Fruit fly (Drosophila melanogaster) whole organism, embryonic: ENCODE results near the gene CG46434.

ENCODE experiments used
- Ada2b ChIP-seq: fragments of 200-800 bp; sonication (Bioruptor generic); IDR thresholded peaks from 2 replicates; pipeline ENCODE4 v1.3.6; 2022; ENCODE audit warnings: missing biosample characterization, missing genetic modification characterization
- B-H2 ChIP-seq: fragments of 200-800 bp; sonication (Bioruptor generic); optimal IDR thresholded peaks from 2 replicates; lab custom pipeline; 2018; ENCODE audit warnings: missing biosample characterization, mild to moderate bottlenecking, missing genetic modification characterization
- CG10209 ChIP-seq: fragments of 200-800 bp; sonication (Bioruptor generic); optimal IDR thresholded peaks from 3 replicates; lab custom pipeline; 2017; ENCODE audit warnings: missing biosample characterization, mild to moderate bottlenecking, missing genetic modification characterization, missing genetic modification reagents
- CG12942 ChIP-seq: fragments of 200-800 bp; sonication (Bioruptor generic); optimal IDR thresholded peaks from 3 replicates; lab custom pipeline; 2016; ENCODE audit warnings: missing biosample characterization, missing genetic modification characterization
- CG13296 ChIP-seq: fragments of 200-800 bp; sonication (Bioruptor generic); optimal IDR thresholded peaks from 3 replicates; lab custom pipeline; 2018; ENCODE audit warnings: missing biosample characterization, mild to moderate bottlenecking, missing genetic modification characterization
- CG15514 ChIP-seq: fragments of 200-800 bp; sonication (Bioruptor generic); optimal IDR thresholded peaks from 3 replicates; lab custom pipeline; 2017; ENCODE audit warnings: missing biosample characterization, missing genetic modification characterization, mild to moderate bottlenecking, moderate library complexity, missing genetic modification reagents
- CG17328 ChIP-seq: fragments of 200-800 bp; sonication (Bioruptor generic); IDR thresholded peaks from 2 replicates; pipeline ENCODE4 v1.3.6; 2022; ENCODE audit warnings: missing biosample characterization, missing genetic modification characterization
- CG17912 ChIP-seq: fragments of 200-800 bp; sonication (Bioruptor generic); optimal IDR thresholded peaks from 2 replicates; lab custom pipeline; 2018; ENCODE audit warnings: missing biosample characterization, mild to moderate bottlenecking, missing genetic modification characterization
- CG18476 ChIP-seq: fragments of 200-800 bp; sonication (Bioruptor generic); optimal IDR thresholded peaks from 2 replicates; lab custom pipeline; 2016; ENCODE audit warnings: missing biosample characterization, mild to moderate bottlenecking, missing genetic modification characterization
- CG18619 ChIP-seq: fragments of 200-800 bp; sonication (Bioruptor generic); optimal IDR thresholded peaks from 3 replicates; lab custom pipeline; 2017; ENCODE audit warnings: missing biosample characterization, mild to moderate bottlenecking, missing genetic modification characterization
- CG32532 ChIP-seq: fragments of 200-800 bp; sonication (Bioruptor generic); IDR thresholded peaks from 2 replicates; pipeline ENCODE4 v1.3.6; 2022; ENCODE audit warnings: missing biosample characterization, missing genetic modification characterization
- CG33213 ChIP-seq: fragments of 200-800 bp; sonication (Bioruptor generic); optimal IDR thresholded peaks from 3 replicates; lab custom pipeline; 2016; ENCODE audit warnings: missing biosample characterization, missing genetic modification characterization
- CG3838 ChIP-seq: fragments of 200-800 bp; sonication (Bioruptor generic); optimal IDR thresholded peaks from 3 replicates; lab custom pipeline; 2016; ENCODE audit warnings: missing biosample characterization, missing genetic modification characterization
- CG43689 ChIP-seq: fragments of 200-800 bp; sonication (Bioruptor generic); IDR thresholded peaks from 2 replicates; pipeline ENCODE4 v1.3.6; 2022; ENCODE audit warnings: missing biosample characterization, missing genetic modification characterization
- CG5180 ChIP-seq: fragments of 200-800 bp; sonication (Bioruptor generic); optimal IDR thresholded peaks from 3 replicates; lab custom pipeline; 2017; ENCODE audit warnings: missing biosample characterization, missing genetic modification characterization, mild to moderate bottlenecking, moderate library complexity, missing genetic modification reagents
- CG7357 ChIP-seq: fragments of 200-800 bp; sonication (Bioruptor generic); IDR thresholded peaks from 3 replicates; pipeline ENCODE4 v1.3.6; 2022; ENCODE audit warnings: missing biosample characterization, missing genetic modification characterization
- CG7987 ChIP-seq: fragments of 200-800 bp; sonication (Bioruptor generic); optimal IDR thresholded peaks from 2 replicates; lab custom pipeline; 2018; ENCODE audit warnings: missing biosample characterization, mild to moderate bottlenecking, missing genetic modification characterization, moderate library complexity
- CG8281 ChIP-seq: fragments of 200-800 bp; sonication (Bioruptor generic); optimal IDR thresholded peaks from 2 replicates; lab custom pipeline; 2018; ENCODE audit warnings: missing biosample characterization, mild to moderate bottlenecking, missing genetic modification characterization, moderate library complexity
- CG8478 ChIP-seq: fragments of >200 bp; optimal IDR thresholded peaks from 2 replicates; lab custom pipeline; 2018
- CG9437 ChIP-seq: fragments of 200-800 bp; sonication (Bioruptor generic); optimal IDR thresholded peaks from 2 replicates; lab custom pipeline; 2018; ENCODE audit warnings: missing biosample characterization, mild to moderate bottlenecking, missing genetic modification characterization
- D ChIP-seq, 2 experiments: fragments of 200-800 bp in 1 of 2; fragments of >200 bp in 1 of 2; sonication (Bioruptor generic) in 1 of 2; optimal IDR thresholded peaks; 2 replicates in 1 of 2; 3 replicates in 1 of 2; lab custom pipeline; 2017; ENCODE audit warnings: mild to moderate bottlenecking in 1 of 2, missing biosample characterization in 1 of 2, missing genetic modification characterization in 1 of 2, missing genetic modification reagents in 1 of 2
- Dip3 ChIP-seq: fragments of 200-800 bp; sonication (Bioruptor generic); optimal IDR thresholded peaks from 3 replicates; lab custom pipeline; 2016; ENCODE audit warnings: missing biosample characterization, missing genetic modification characterization
- E2f2 ChIP-seq: fragments of 200-800 bp; sonication (Bioruptor generic); IDR thresholded peaks from 2 replicates; pipeline ENCODE4 v1.3.6; 2022; ENCODE audit warnings: missing biosample characterization, missing genetic modification characterization
- Fer1 ChIP-seq: fragments of 200-800 bp; sonication (Bioruptor generic); optimal IDR thresholded peaks from 2 replicates; lab custom pipeline; 2017; ENCODE audit warnings: missing biosample characterization, mild to moderate bottlenecking, missing genetic modification characterization
- GATAe ChIP-seq: fragments of 200-800 bp; sonication (Bioruptor generic); conservative IDR thresholded peaks from 2 replicates; pipeline ENCODE4 v1.3.6; 2022; ENCODE audit warnings: missing biosample characterization, missing genetic modification characterization
- HmgD ChIP-seq: fragments of 200-800 bp; sonication (Bioruptor generic); optimal IDR thresholded peaks from 3 replicates; lab custom pipeline; 2016; ENCODE audit warnings: missing biosample characterization, missing genetic modification characterization
- Lpt ChIP-seq: fragments of >200 bp; optimal IDR thresholded peaks from 2 replicates; lab custom pipeline; 2018; ENCODE audit warnings: missing biosample characterization, missing genetic modification characterization
- Six4 ChIP-seq: fragments of 200-800 bp; sonication (Bioruptor generic); optimal IDR thresholded peaks from 2 replicates; lab custom pipeline; 2016; ENCODE audit warnings: missing biosample characterization, missing genetic modification characterization
- TFAM ChIP-seq: fragments of 200-800 bp; sonication (Bioruptor generic); optimal IDR thresholded peaks from 2 replicates; lab custom pipeline; 2017; ENCODE audit warnings: missing biosample characterization, missing genetic modification characterization, inconsistent platforms
- YL-1 ChIP-seq: fragments of 200-800 bp; sonication (Bioruptor generic); optimal IDR thresholded peaks from 3 replicates; lab custom pipeline; 2017; ENCODE audit warnings: missing biosample characterization, mild to moderate bottlenecking, missing genetic modification characterization
- aop ChIP-seq: fragments of 200-800 bp; sonication (Bioruptor generic); IDR thresholded peaks from 2 replicates; pipeline ENCODE4 v1.3.6; 2022; ENCODE audit warnings: missing biosample characterization, missing genetic modification characterization
- ap ChIP-seq: fragments of 200-800 bp; sonication (Bioruptor generic); IDR thresholded peaks from 2 replicates; pipeline ENCODE4 v1.3.6; 2022; ENCODE audit warnings: missing biosample characterization, missing genetic modification characterization
- bab2 ChIP-seq: fragments of 200-800 bp; sonication (Bioruptor generic); optimal IDR thresholded peaks from 2 replicates; lab custom pipeline; 2016; ENCODE audit warnings: missing biosample characterization, missing genetic modification characterization
- chn ChIP-seq: fragments of 200-800 bp; sonication (Bioruptor generic); optimal IDR thresholded peaks from 2 replicates; lab custom pipeline; 2016; ENCODE audit warnings: missing biosample characterization, missing genetic modification characterization
- da ChIP-seq: fragments of 200-800 bp; sonication (Bioruptor generic); optimal IDR thresholded peaks from 2 replicates; lab custom pipeline; 2016; ENCODE audit warnings: missing biosample characterization, missing genetic modification characterization
- danr ChIP-seq: fragments of 200-800 bp; sonication (Bioruptor generic); IDR thresholded peaks from 2 replicates; pipeline ENCODE4 v1.3.6; 2022; ENCODE audit warnings: missing biosample characterization, missing genetic modification characterization
- disco-r ChIP-seq: fragments of 200-800 bp; sonication (Bioruptor generic); optimal IDR thresholded peaks from 2 replicates; lab custom pipeline; 2016; ENCODE audit warnings: missing biosample characterization, missing genetic modification characterization
- gsb-n ChIP-seq: fragments of 200-800 bp; sonication (Bioruptor generic); optimal IDR thresholded peaks from 3 replicates; lab custom pipeline; 2018; ENCODE audit warnings: missing biosample characterization, mild to moderate bottlenecking, missing genetic modification characterization
- hbn ChIP-seq: fragments of 200-800 bp; sonication (Bioruptor generic); IDR thresholded peaks from 2 replicates; pipeline ENCODE4 v1.3.6; 2022; ENCODE audit warnings: missing biosample characterization, missing genetic modification characterization; ENCODE audit not compliant: partially characterized antibody
- kay ChIP-seq: fragments of 200-800 bp; sonication (Bioruptor generic); optimal IDR thresholded peaks from 2 replicates; lab custom pipeline; 2016; ENCODE audit warnings: missing biosample characterization, missing genetic modification characterization
- lab ChIP-seq: fragments of 200-800 bp; sonication (Bioruptor generic); optimal IDR thresholded peaks from 3 replicates; lab custom pipeline; 2017; ENCODE audit warnings: missing biosample characterization, missing genetic modification characterization, mild to moderate bottlenecking, moderate library complexity, missing genetic modification reagents
- mam ChIP-seq: fragments of 200-800 bp; sonication (Bioruptor generic); optimal IDR thresholded peaks from 3 replicates; lab custom pipeline; 2016; ENCODE audit warnings: missing biosample characterization, missing genetic modification characterization
- mirr ChIP-seq: fragments of 200-800 bp; sonication (Bioruptor generic); optimal IDR thresholded peaks from 3 replicates; lab custom pipeline; 2018; ENCODE audit warnings: missing biosample characterization, mild to moderate bottlenecking, missing genetic modification characterization
- pita ChIP-seq: fragments of 200-800 bp; sonication (Bioruptor generic); optimal IDR thresholded peaks from 2 replicates; lab custom pipeline; 2017; ENCODE audit warnings: missing biosample characterization, mild to moderate bottlenecking, missing genetic modification characterization
- rib ChIP-seq: fragments of 200-800 bp; sonication (Bioruptor generic); IDR thresholded peaks from 2 replicates; pipeline ENCODE4 v1.3.6; 2022; ENCODE audit warnings: missing biosample characterization, missing genetic modification characterization
- ro ChIP-seq: fragments of 200-800 bp; sonication (Bioruptor generic); IDR thresholded peaks from 2 replicates; pipeline ENCODE4 v1.3.6; 2022; ENCODE audit warnings: missing biosample characterization, missing genetic modification characterization
- slbo ChIP-seq: fragments of 200-800 bp; sonication (Bioruptor generic); IDR thresholded peaks from 2 replicates; pipeline ENCODE4 v1.3.6; 2022; ENCODE audit warnings: missing biosample characterization, missing genetic modification characterization
- sob ChIP-seq: fragments of 200-800 bp; sonication (Bioruptor generic); IDR thresholded peaks from 2 replicates; pipeline ENCODE4 v1.3.6; 2022; ENCODE audit warnings: missing biosample characterization, missing genetic modification characterization
- ssp ChIP-seq: fragments of 200-800 bp; sonication (Bioruptor generic); IDR thresholded peaks from 2 replicates; pipeline ENCODE4 v1.3.6; 2022; ENCODE audit warnings: missing biosample characterization, missing genetic modification characterization
- tin ChIP-seq: fragments of 200-800 bp; sonication (Bioruptor generic); optimal IDR thresholded peaks from 3 replicates; lab custom pipeline; 2016; ENCODE audit warnings: missing biosample characterization, missing genetic modification characterization
- zfh1 ChIP-seq: fragments of 200-800 bp; sonication (Bioruptor generic); IDR thresholded peaks from 3 replicates; pipeline ENCODE4 v1.3.6; 2022; ENCODE audit warnings: missing biosample characterization, missing genetic modification characterization

CG46434 gene

DNA sequence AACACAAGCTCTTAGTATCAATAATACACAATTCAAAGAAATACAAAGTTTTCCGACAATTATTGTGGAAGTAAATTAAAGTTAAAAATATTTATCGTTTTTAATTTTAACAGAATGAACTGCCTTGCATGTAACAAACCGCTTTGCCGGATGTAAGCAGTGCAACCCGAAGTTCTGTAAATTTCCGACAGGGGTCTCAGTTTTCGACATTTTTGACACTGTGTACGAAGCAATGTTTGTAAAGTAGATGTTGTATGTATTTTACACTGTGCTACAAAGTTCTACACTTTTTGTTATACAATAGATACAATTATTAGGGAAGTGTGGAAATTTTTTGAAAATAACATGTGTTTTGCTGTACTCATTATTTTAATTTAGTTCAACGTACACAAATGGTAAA, 27.5 kb downstream of the CG46434 start (continued):
- TF ChIP-seq Ada2b, result peak; percentile 80; the same call in 1 of the 2 replicates
- peak; percentile 95 for TF ChIP-seq slbo (GFP tag; lab: Robert Waterston, UW)
- TF ChIP-seq CG13296 (GFP tag; lab: Kevin White, UChicago), result peak; percentile 70
- TF ChIP-seq tin (GFP tag; lab: Kevin White, UChicago), result peak; percentile 91
- TF ChIP-seq Lpt (GFP tag; lab: Kevin White, UChicago), result no peak
- TF ChIP-seq Fer1, result no peak
- peak; percentile 88 for TF ChIP-seq bab2 (GFP tag; lab: Kevin White, UChicago)
- peak; percentile 77 for TF ChIP-seq Six4 (GFP tag; lab: Kevin White, UChicago)
- TF ChIP-seq danr, result peak; percentile 80
- TF ChIP-seq D (optimal IDR thresholded peaks at IDR 0.05; lab: Kevin White, UChicago), result no peak
- TF ChIP-seq D (GFP tag; optimal IDR thresholded peaks at IDR 0.05; lab: Kevin White, UChicago), result peak; percentile 73
- peak; percentile 79 for TF ChIP-seq ap (GFP tag; lab: Robert Waterston, UW)
- peak; percentile 73 for TF ChIP-seq CG12942 (GFP tag; lab: Kevin White, UChicago)
- peak; percentile 87 for TF ChIP-seq CG18619 (GFP tag; lab: Kevin White, UChicago)
- TF ChIP-seq zfh1 (GFP tag; lab: Robert Waterston, UW), result peak; percentile 96
- TF ChIP-seq rib (GFP tag; lab: Robert Waterston, UW), result no peak; the same call in 1 of the 2 replicates
- peak; percentile 78 for TF ChIP-seq gsb-n
- TF ChIP-seq GATAe, result peak; percentile 65
- TF ChIP-seq TFAM (GFP tag; lab: Kevin White, UChicago), result peak; percentile 27
- peak; percentile 88 for TF ChIP-seq CG43689 (GFP tag; lab: Robert Waterston, UW)
- TF ChIP-seq chn (GFP tag; lab: Kevin White, UChicago), result peak; percentile 75
- peak; percentile 93 for TF ChIP-seq disco-r (GFP tag; lab: Kevin White, UChicago)
- peak; percentile 86 for TF ChIP-seq CG10209 (GFP tag; lab: Kevin White, UChicago)
- TF ChIP-seq mam, result peak; percentile 95
- peak; percentile 83 for TF ChIP-seq B-H2 (GFP tag; lab: Kevin White, UChicago)
- TF ChIP-seq CG17912 (GFP tag; lab: Kevin White, UChicago), result peak; percentile 89
- TF ChIP-seq CG33213 (GFP tag; lab: Kevin White, UChicago), result peak; percentile 95
- TF ChIP-seq E2f2 (GFP tag; lab: Robert Waterston, UW), result peak; percentile 62
- peak; percentile 67 for TF ChIP-seq CG5180
- peak; percentile 60; the same call in 1 of the 2 replicates for TF ChIP-seq aop (GFP tag; lab: Robert Waterston, UW)
- TF ChIP-seq kay (GFP tag; lab: Kevin White, UChicago), result peak; percentile 74
- peak; percentile 76 for TF ChIP-seq CG15514 (GFP tag; lab: Kevin White, UChicago)
- TF ChIP-seq ro, result peak; percentile 82; the same call in 1 of the 2 replicates
- peak; percentile 93 for TF ChIP-seq lab
- TF ChIP-seq CG17328 (GFP tag; lab: Robert Waterston, UW), result peak; percentile 92
- TF ChIP-seq CG3838 (GFP tag; lab: Kevin White, UChicago), result peak; percentile 60
- TF ChIP-seq sob (GFP tag; lab: Robert Waterston, UW), result peak; percentile 97
- TF ChIP-seq CG7987 (GFP tag; lab: Kevin White, UChicago), result peak; percentile 97
- peak; percentile 82 for TF ChIP-seq Dip3 (GFP tag; lab: Kevin White, UChicago)
- peak; percentile 84 for TF ChIP-seq CG8478 (lab: Kevin White, UChicago)
- peak; percentile 74 for TF ChIP-seq da (GFP tag; lab: Kevin White, UChicago)
- TF ChIP-seq HmgD (GFP tag; lab: Kevin White, UChicago), result peak; percentile 97
- TF ChIP-seq YL-1 (GFP tag; lab: Kevin White, UChicago), result peak; percentile 33
- peak; percentile 97 for TF ChIP-seq CG32532 (GFP tag; lab: Robert Waterston, UW)
- peak; percentile 73 for TF ChIP-seq CG18476 (GFP tag; lab: Kevin White, UChicago)
- peak; percentile 76 for TF ChIP-seq CG7357
- TF ChIP-seq hbn, result no peak
- TF ChIP-seq ssp (GFP tag; lab: Robert Waterston, UW), result peak; percentile 89
- TF ChIP-seq CG9437 (GFP tag; lab: Kevin White, UChicago), result peak; percentile 45
- peak; percentile 90 for TF ChIP-seq mirr (GFP tag; lab: Kevin White, UChicago)
- peak; percentile 40 for TF ChIP-seq pita
- TF ChIP-seq CG8281 (tag; lab: Kevin White, UChicago), result peak; percentile 61
